Worm (Caenorhabditis elegans): Measurements from ENCODE around the gene ubh-2.

The ubh-2 gene

DNA sequence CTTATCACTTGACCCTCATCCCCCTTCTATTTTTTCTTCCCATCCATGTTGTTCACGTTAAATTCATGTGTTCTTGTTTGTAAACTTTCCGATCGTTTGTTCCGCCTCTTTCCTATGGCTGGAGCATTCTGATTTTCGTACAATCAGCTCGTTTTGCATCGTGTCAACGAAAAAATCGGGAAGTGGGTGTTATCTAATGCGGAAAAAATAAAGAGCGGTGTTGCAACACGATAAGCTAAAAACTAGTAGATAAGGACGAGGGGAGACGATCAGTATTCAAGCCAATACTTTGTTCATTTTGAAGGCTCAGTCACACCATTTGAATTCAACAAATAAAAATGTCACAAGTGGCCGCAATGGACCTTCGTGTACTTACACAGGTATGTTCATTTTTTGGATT lies 15.1 kb upstream of the ubh-2 start, which contains the start of gene acs-1 (continued):
- TF ChIP-seq dve-1 (tag; optimal IDR thresholded peaks at IDR 0.05; ENCODE audit: insufficient read depth) (peak; percentile 63), madf-5 (GFP tag; IDR thresholded peaks at IDR 0.05) (no peak), zfp-3 (GFP tag; conservative IDR thresholded peaks at IDR 0.05) (no peak), arid-1 (GFP tag; conservative IDR thresholded peaks at IDR 0.05) (no peak), mxl-3 (GFP tag; optimal IDR thresholded peaks at IDR 0.05) (peak; percentile 52), mdl-1 (tag; optimal IDR thresholded peaks at IDR 0.05) (no peak), ctbp-1 (GFP tag; IDR thresholded peaks at IDR 0.05) (no peak), ceh-44 (GFP tag; IDR thresholded peaks at IDR 0.05) (no peak), dmd-8 (GFP tag; IDR thresholded peaks at IDR 0.05) (no peak), mes-2 (tag; optimal IDR thresholded peaks at IDR 0.05; ENCODE audit: poor library complexity, severe bottlenecking) (no peak), ceh-32 (tag; optimal IDR thresholded peaks at IDR 0.05; ENCODE audit: poor library complexity) (no peak), zfp-2 (tag; optimal IDR thresholded peaks at IDR 0.05) (no peak), hmg-1.1 (GFP tag; IDR thresholded peaks at IDR 0.05) (no peak), nhr-77 (tag; optimal IDR thresholded peaks at IDR 0.05) (peak; percentile 6), pha-4 (GFP tag; IDR thresholded peaks at IDR 0.05) (no peak), pha-4 (tag; optimal IDR thresholded peaks at IDR 0.05) (no peak), D1046.2 (GFP tag; IDR thresholded peaks at IDR 0.05) (no peak), ceh-20 (GFP tag; IDR thresholded peaks at IDR 0.05) (no peak), lir-3 (tag; optimal IDR thresholded peaks at IDR 0.05) (no peak), Y5F2A.4 (GFP tag; optimal IDR thresholded peaks at IDR 0.05) (no peak), ZK337.2 (GFP tag; IDR thresholded peaks at IDR 0.05) (no peak), dmd-6 (GFP tag; IDR thresholded peaks at IDR 0.05) (peak; percentile 89), lim-7 (GFP tag; IDR thresholded peaks at IDR 0.05) (no peak), nhr-25 (tag; optimal IDR thresholded peaks at IDR 0.05; ENCODE audit: borderline replicate concordance, insufficient read depth) (no peak), hlh-30 (tag; optimal IDR thresholded peaks at IDR 0.05; ENCODE audit: insufficient read depth) (no peak), sdz-12 (GFP tag; optimal IDR thresholded peaks at IDR 0.05) (no peak), gei-8 (GFP tag; optimal IDR thresholded peaks at IDR 0.05) (no peak), duxl-1 (tag; optimal IDR thresholded peaks at IDR 0.05; ENCODE audit: poor library complexity) (no peak), lin-29 (GFP tag; IDR thresholded peaks at IDR 0.05) (no peak), nhr-41 (GFP tag; IDR thresholded peaks at IDR 0.05) (no peak), nhr-237 (tag; optimal IDR thresholded peaks at IDR 0.05) (no peak), hlh-11 (tag; optimal IDR thresholded peaks at IDR 0.05) (peak; percentile 86), cey-2 (tag; optimal IDR thresholded peaks at IDR 0.05; ENCODE audit: borderline replicate concordance, insufficient read depth) (no peak), nhr-10 (tag; optimal IDR thresholded peaks at IDR 0.05) (no peak), nhr-48 (tag; optimal IDR thresholded peaks at IDR 0.05) (no peak), tag-97 (GFP tag; IDR thresholded peaks at IDR 0.05) (no peak), nhr-28 (tag; optimal IDR thresholded peaks at IDR 0.05) (peak; percentile 71), lin-15B (tag; optimal IDR thresholded peaks at IDR 0.05) (no peak), snpc-1.2 (GFP tag; IDR thresholded peaks at IDR 0.05) (no peak), set-16 (GFP tag; IDR thresholded peaks at IDR 0.05) (no peak), lin-1 (GFP tag; IDR thresholded peaks at IDR 0.05) (0 out of 2 replicates have a peak, but pooled peaks have one; percentile 28)
